Worm (Caenorhabditis elegans): ENCODE measurements around the gene tomm-7.

- TF ChIP-seq ceh-82 (tag; optimal IDR thresholded peaks at IDR 0.05) (no peak), lir-3 (tag; optimal IDR thresholded peaks at IDR 0.05; ENCODE audit: poor library complexity) (no peak), ama-1 (optimal IDR thresholded peaks at IDR 0.05) (no peak)
Measured at ce11 chrIII:7872776-7873175, 13.4 kb downstream of the tomm-7 start.
